Worm (Caenorhabditis elegans): ENCODE data around the gene ceh-81.

- TF ChIP-seq pes-1 (GFP tag; IDR thresholded peaks at IDR 0.05): no peak
- TF ChIP-seq ama-1 (optimal IDR thresholded peaks at IDR 0.05): no peak
These were observed 8.6 kb downstream of the ceh-81 start, which contains the start of the genes irld-9 and irld-33 for ce11 chrII:1738844-1739243.
